Fruit fly (Drosophila melanogaster) whole organism, embryonic: ENCODE measurements around the gene ppl.

ENCODE experiments used
- ATbp ChIP-seq: fragments of 200-800 bp; sonication (Bioruptor generic); optimal IDR thresholded peaks from 2 replicates; lab custom pipeline; 2017; ENCODE audit warnings: missing biosample characterization, mild to moderate bottlenecking, missing genetic modification characterization, missing genetic modification reagents
- Ada2b ChIP-seq: fragments of 200-800 bp; sonication (Bioruptor generic); IDR thresholded peaks from 2 replicates; pipeline ENCODE4 v1.3.6; 2022; ENCODE audit warnings: missing biosample characterization, missing genetic modification characterization
- Atf6 ChIP-seq: fragments of 200-800 bp; sonication (Bioruptor generic); IDR thresholded peaks from 2 replicates; pipeline ENCODE4 v1.3.6; 2022; ENCODE audit warnings: missing biosample characterization, missing genetic modification characterization
- CG11560 ChIP-seq: fragments of 200-800 bp; sonication (Bioruptor generic); IDR thresholded peaks from 3 replicates; pipeline ENCODE4 v1.3.6; 2022; ENCODE audit warnings: missing biosample characterization, missing genetic modification characterization
- CG12236 ChIP-seq: fragments of 200-800 bp; sonication (Bioruptor generic); optimal IDR thresholded peaks from 2 replicates; lab custom pipeline; 2016; ENCODE audit warnings: missing biosample characterization, missing genetic modification characterization
- CG14050 ChIP-seq: fragments of 200-800 bp; sonication (Bioruptor generic); IDR thresholded peaks from 3 replicates; pipeline ENCODE4 v1.3.6; 2022; ENCODE audit warnings: missing biosample characterization, missing genetic modification characterization
- CG15696 ChIP-seq: fragments of 200-800 bp; sonication (Bioruptor generic); optimal IDR thresholded peaks from 2 replicates; lab custom pipeline; 2019; ENCODE audit warnings: missing biosample characterization, mild to moderate bottlenecking, missing genetic modification characterization, moderate library complexity
- CG1602 ChIP-seq: fragments of 200-800 bp; sonication (Bioruptor generic); optimal IDR thresholded peaks from 3 replicates; lab custom pipeline; 2016; ENCODE audit warnings: missing biosample characterization, missing genetic modification characterization
- CG17359 ChIP-seq: fragments of 200-800 bp; sonication (Bioruptor generic); optimal IDR thresholded peaks from 3 replicates; lab custom pipeline; 2018; ENCODE audit warnings: missing biosample characterization, mild to moderate bottlenecking, missing genetic modification characterization, moderate library complexity
- CG17385 ChIP-seq: fragments of 200-800 bp; sonication (Bioruptor generic); optimal IDR thresholded peaks from 3 replicates; lab custom pipeline; 2018; ENCODE audit warnings: missing biosample characterization, mild to moderate bottlenecking, missing genetic modification characterization
- CG18011 ChIP-seq: fragments of 200-800 bp; sonication (Bioruptor generic); optimal IDR thresholded peaks from 2 replicates; lab custom pipeline; 2017; ENCODE audit warnings: missing biosample characterization, missing genetic modification characterization, mild to moderate bottlenecking, moderate library complexity, missing genotype
- CG2678 ChIP-seq: fragments of 200-800 bp; sonication (Bioruptor generic); optimal IDR thresholded peaks from 3 replicates; lab custom pipeline; 2019; ENCODE audit warnings: missing biosample characterization, mild to moderate bottlenecking, missing genetic modification characterization, moderate library complexity
- CG30020 ChIP-seq: fragments of 200-800 bp; optimal IDR thresholded peaks from 2 replicates; lab custom pipeline; 2019; ENCODE audit warnings: missing biosample characterization, mild to moderate bottlenecking, missing genetic modification characterization, moderate library complexity
- CG4404 ChIP-seq: fragments of 200-800 bp; sonication (Bioruptor generic); IDR thresholded peaks from 2 replicates; pipeline ENCODE4 v1.3.6; 2022; ENCODE audit warnings: missing biosample characterization, missing genetic modification characterization
- CG5180 ChIP-seq: fragments of 200-800 bp; sonication (Bioruptor generic); optimal IDR thresholded peaks from 3 replicates; lab custom pipeline; 2017; ENCODE audit warnings: missing biosample characterization, missing genetic modification characterization, mild to moderate bottlenecking, moderate library complexity, missing genetic modification reagents
- CG6254 ChIP-seq: fragments of 200-800 bp; sonication (Bioruptor generic); optimal IDR thresholded peaks from 3 replicates; lab custom pipeline; 2017; ENCODE audit warnings: mild to moderate bottlenecking, missing biosample characterization, missing genetic modification reagents, missing genetic modification characterization
- CG6689 ChIP-seq: fragments of 200-800 bp; sonication (Bioruptor generic); IDR thresholded peaks from 2 replicates; pipeline ENCODE4 v1.3.6; 2022; ENCODE audit warnings: missing biosample characterization, missing genetic modification characterization
- CG6813 ChIP-seq: fragments of 200-800 bp; sonication (Bioruptor generic); optimal IDR thresholded peaks from 2 replicates; lab custom pipeline; 2017; ENCODE audit warnings: missing biosample characterization, missing genetic modification characterization, mild to moderate bottlenecking, moderate library complexity, missing genetic modification reagents
- CG7372 ChIP-seq: fragments of 200-800 bp; sonication (Bioruptor generic); IDR thresholded peaks from 2 replicates; pipeline ENCODE4 v1.3.6; 2022; ENCODE audit warnings: missing biosample characterization, missing genetic modification characterization
- CG8359 ChIP-seq: fragments of 200-800 bp; sonication (Bioruptor generic); optimal IDR thresholded peaks from 2 replicates; lab custom pipeline; 2017; ENCODE audit warnings: missing biosample characterization, mild to moderate bottlenecking, missing genetic modification characterization, borderline replicate concordance
- CG9797 ChIP-seq: fragments of 200-800 bp; sonication (Bioruptor generic); optimal IDR thresholded peaks from 3 replicates; lab custom pipeline; 2018; ENCODE audit warnings: missing biosample characterization, mild to moderate bottlenecking, missing genetic modification characterization
- CkIIα-i1 ChIP-seq: fragments of 200-800 bp; sonication (Bioruptor generic); IDR thresholded peaks from 2 replicates; pipeline ENCODE4 v1.3.6; 2022; ENCODE audit warnings: missing biosample characterization, missing genetic modification characterization
- D ChIP-seq, 2 experiments: fragments of 200-800 bp in 1 of 2; fragments of >200 bp in 1 of 2; sonication (Bioruptor generic) in 1 of 2; optimal IDR thresholded peaks; 2 replicates in 1 of 2; 3 replicates in 1 of 2; lab custom pipeline; 2017; ENCODE audit warnings: mild to moderate bottlenecking in 1 of 2, missing biosample characterization in 1 of 2, missing genetic modification characterization in 1 of 2, missing genetic modification reagents in 1 of 2
- D19B ChIP-seq: fragments of 200-800 bp; sonication (Bioruptor generic); optimal IDR thresholded peaks from 2 replicates; lab custom pipeline; 2017; ENCODE audit warnings: missing biosample characterization, mild to moderate bottlenecking, missing genetic modification characterization
- Dfd ChIP-seq, 2 experiments: fragments of >200 bp; optimal IDR thresholded peaks; 2 replicates each; lab custom pipeline; 2017; ENCODE audit warnings: missing biosample characterization in 2 of 2, missing genetic modification characterization in 2 of 2
- Fer3 ChIP-seq: fragments of 200-800 bp; sonication (Bioruptor generic); optimal IDR thresholded peaks from 2 replicates; lab custom pipeline; 2018; ENCODE audit warnings: missing biosample characterization, mild to moderate bottlenecking, missing genetic modification characterization, moderate library complexity
- Gug ChIP-seq: fragments of 200-800 bp; sonication (Bioruptor generic); IDR thresholded peaks from 4 replicates; pipeline ENCODE4 v1.3.6; 2022; ENCODE audit warnings: missing biosample characterization, missing genetic modification characterization
- H15 ChIP-seq: fragments of 200-800 bp; sonication (Bioruptor generic); IDR thresholded peaks from 3 replicates; pipeline ENCODE4 v1.3.6; 2022; ENCODE audit warnings: missing biosample characterization, missing genetic modification characterization
- HHEX ChIP-seq: fragments of 200-800 bp; sonication (Bioruptor generic); optimal IDR thresholded peaks from 3 replicates; lab custom pipeline; 2017; ENCODE audit warnings: missing biosample characterization, mild to moderate bottlenecking, missing genetic modification characterization, missing genetic modification reagents
- HLH3B ChIP-seq: fragments of 200-800 bp; sonication (Bioruptor generic); IDR thresholded peaks from 2 replicates; pipeline ENCODE4 v1.3.6; 2022; ENCODE audit warnings: missing biosample characterization, missing genetic modification characterization
- HmgD ChIP-seq: fragments of 200-800 bp; sonication (Bioruptor generic); optimal IDR thresholded peaks from 3 replicates; lab custom pipeline; 2016; ENCODE audit warnings: missing biosample characterization, missing genetic modification characterization
- al ChIP-seq: fragments of 200-800 bp; sonication (Bioruptor generic); IDR thresholded peaks from 2 replicates; pipeline ENCODE4 v1.3.6; 2022; ENCODE audit warnings: missing biosample characterization, missing genetic modification characterization
- btn ChIP-seq: fragments of 200-800 bp; sonication (Bioruptor generic); optimal IDR thresholded peaks from 2 replicates; lab custom pipeline; 2016; ENCODE audit warnings: missing biosample characterization, missing genetic modification characterization
- cato ChIP-seq: fragments of 200-800 bp; sonication (Bioruptor generic); optimal IDR thresholded peaks from 2 replicates; lab custom pipeline; 2016; ENCODE audit warnings: missing biosample characterization, missing genetic modification characterization, borderline replicate concordance
- croc ChIP-seq: fragments of 200-800 bp; sonication (Bioruptor generic); conservative IDR thresholded peaks from 3 replicates; pipeline ENCODE4 v1.3.6; 2022; ENCODE audit warnings: missing biosample characterization, missing genetic modification characterization
- exex ChIP-seq: fragments of 200-800 bp; sonication (Bioruptor generic); optimal IDR thresholded peaks from 4 replicates; lab custom pipeline; 2018; ENCODE audit warnings: missing biosample characterization, mild to moderate bottlenecking, missing genetic modification characterization, moderate library complexity
- fru ChIP-seq: fragments of >200 bp; optimal IDR thresholded peaks from 2 replicates; lab custom pipeline; 2017
- hth ChIP-seq: fragments of >200 bp; optimal IDR thresholded peaks from 2 replicates; lab custom pipeline; 2017; ENCODE audit warnings: inconsistent platforms
- mirr ChIP-seq: fragments of 200-800 bp; sonication (Bioruptor generic); optimal IDR thresholded peaks from 3 replicates; lab custom pipeline; 2018; ENCODE audit warnings: missing biosample characterization, mild to moderate bottlenecking, missing genetic modification characterization
- nmo ChIP-seq: fragments of 200-800 bp; sonication (Bioruptor generic); optimal IDR thresholded peaks from 2 replicates; lab custom pipeline; 2018; ENCODE audit warnings: missing biosample characterization, mild to moderate bottlenecking, missing genetic modification characterization, moderate library complexity
- repo ChIP-seq: fragments of 200-800 bp; sonication (Bioruptor generic); optimal IDR thresholded peaks from 2 replicates; lab custom pipeline; 2016; ENCODE audit warnings: missing biosample characterization, missing genetic modification characterization
- rib ChIP-seq: fragments of 200-800 bp; sonication (Bioruptor generic); IDR thresholded peaks from 2 replicates; pipeline ENCODE4 v1.3.6; 2022; ENCODE audit warnings: missing biosample characterization, missing genetic modification characterization
- run ChIP-seq: fragments of 200-800 bp; sonication (Bioruptor generic); optimal IDR thresholded peaks from 3 replicates; lab custom pipeline; 2018; ENCODE audit warnings: missing biosample characterization, mild to moderate bottlenecking, missing genetic modification characterization
- sd ChIP-seq: fragments of 200-800 bp; sonication (Bioruptor generic); optimal IDR thresholded peaks from 3 replicates; lab custom pipeline; 2018; ENCODE audit warnings: missing biosample characterization, mild to moderate bottlenecking, missing genetic modification characterization, moderate library complexity
- sens ChIP-seq: fragments of 200-800 bp; sonication (Bioruptor generic); peaks from one replicate; lab custom pipeline; 2016; ENCODE audit warnings: missing biosample characterization, missing genetic modification characterization
- slbo ChIP-seq: fragments of 200-800 bp; sonication (Bioruptor generic); IDR thresholded peaks from 2 replicates; pipeline ENCODE4 v1.3.6; 2022; ENCODE audit warnings: missing biosample characterization, missing genetic modification characterization
- sna ChIP-seq: fragments of 200-800 bp; sonication (Bioruptor generic); IDR thresholded peaks from 2 replicates; pipeline ENCODE4 v1.3.6; 2022; ENCODE audit warnings: missing biosample characterization, missing genetic modification characterization; ENCODE audit not compliant: partially characterized antibody
- sug ChIP-seq: fragments of 200-800 bp; optimal IDR thresholded peaks from 2 replicates; lab custom pipeline; 2019; ENCODE audit warnings: missing biosample characterization, mild to moderate bottlenecking, missing genetic modification characterization, moderate library complexity

Gene ppl

dm6 chr3L:21282741-21283140, 1.4 kb upstream of the ppl start:
- TF ChIP-seq CG1602 (GFP tag; lab: Kevin White, UChicago) = no peak
- TF ChIP-seq Ada2b (GFP tag; lab: Robert Waterston, UW) = no peak
- no peak for TF ChIP-seq CG18011
- peak; percentile 93 for TF ChIP-seq exex (tag; lab: Kevin White, UChicago)
- TF ChIP-seq mirr (GFP tag; lab: Kevin White, UChicago) = peak; percentile 74
- no peak for TF ChIP-seq Atf6 (GFP tag; lab: Robert Waterston, UW)
- no peak for TF ChIP-seq Gug (GFP tag; lab: Robert Waterston, UW)
- no peak for TF ChIP-seq btn (GFP tag; lab: Kevin White, UChicago)
- TF ChIP-seq sd (tag; lab: Kevin White, UChicago) = peak; percentile 55
- TF ChIP-seq CG9797 (GFP tag; lab: Kevin White, UChicago) = no peak
- no peak for TF ChIP-seq HmgD
- TF ChIP-seq CG6254 (GFP tag; lab: Kevin White, UChicago) = no peak
- no peak for TF ChIP-seq hth
- 0 out of 2 replicates have a peak, but pooled peaks have one; percentile 5 for TF ChIP-seq slbo
- TF ChIP-seq Fer3 = no peak
- TF ChIP-seq CG30020 (tag; lab: Kevin White, UChicago) = no peak
- TF ChIP-seq CG4404 (GFP tag; lab: Robert Waterston, UW) = no peak
- peak; percentile 72 for TF ChIP-seq sug (tag; lab: Kevin White, UChicago)
- no peak for TF ChIP-seq CG6813 (GFP tag; lab: Kevin White, UChicago)

- TF ChIP-seq CG14050 (GFP tag; lab: Robert Waterston, UW) (no peak), hth (no peak), sna (GFP tag; lab: Robert Waterston, UW) (no peak), sug (tag; lab: Kevin White, UChicago) (peak; percentile 94), CkIIα-i1 (GFP tag; lab: Robert Waterston, UW) (no peak), rib (GFP tag; lab: Robert Waterston, UW) (no peak), fru (lab: Kevin White, UChicago) (no peak), al (GFP tag; lab: Robert Waterston, UW) (no peak), sens (GFP tag; lab: Kevin White, UChicago) (peak; percentile 43), repo (GFP tag; lab: Kevin White, UChicago) (no peak), CG17359 (tag; lab: Kevin White, UChicago) (no peak)
Observed at dm6 chr3L:21281706-21282105, 400 bp upstream of the ppl start.

dm6 chr3L:21279876-21280566, 1.3 kb downstream of the ppl start, which contains the start of gene AcCoAS:
Gene AcCoAS, minus strand, starts transcription at chr3L:21280243.
- TF ChIP-seq CG5180 (GFP tag; lab: Kevin White, UChicago) (no peak), CG6689 (no peak), ATbp (GFP tag; lab: Kevin White, UChicago) (no peak), CG7372 (no peak), D19B (GFP tag; lab: Kevin White, UChicago) (no peak), H15 (GFP tag; lab: Robert Waterston, UW) (no peak), D (optimal IDR thresholded peaks at IDR 0.05; lab: Kevin White, UChicago) (no peak), D (GFP tag; optimal IDR thresholded peaks at IDR 0.05; lab: Kevin White, UChicago) (no peak), CG8359 (no peak), CG11560 (tag; lab: Robert Waterston, UW) (no peak), run (tag; lab: Kevin White, UChicago) (no peak), rib (GFP tag; lab: Robert Waterston, UW) (peak; percentile 52; the same call in 1 of the 2 replicates), CG15696 (tag; lab: Kevin White, UChicago) (no peak), CG12236 (GFP tag; lab: Kevin White, UChicago) (no peak), cato (GFP tag; lab: Kevin White, UChicago) (no peak), HHEX (GFP tag; lab: Kevin White, UChicago) (no peak), CG17385 (GFP tag; lab: Kevin White, UChicago) (peak; percentile 29), nmo (no peak), CG2678 (peak; percentile 54), croc (GFP tag; lab: Robert Waterston, UW) (no peak), Dfd (GFP tag; optimal IDR thresholded peaks at IDR 0.05; lab: Kevin White, UChicago) (no peak), HLH3B (GFP tag; lab: Robert Waterston, UW) (no peak; the same call in 1 of the 2 replicates)
